Worm (Caenorhabditis elegans): ENCODE measurements around the gene scl-27.

ce11 chrV:432991-433390 is 33.2 kb downstream of the scl-27 start:
- TF ChIP-seq nhr-237 (tag; optimal IDR thresholded peaks at IDR 0.05): no peak
- TF ChIP-seq tbx-2 (tag; optimal IDR thresholded peaks at IDR 0.05): no peak
- TF ChIP-seq ztf-11 (tag; optimal IDR thresholded peaks at IDR 0.05): no peak
- TF ChIP-seq nhr-12 (tag; optimal IDR thresholded peaks at IDR 0.05): no peak
- no peak for TF ChIP-seq snpc-4 (tag; optimal IDR thresholded peaks at IDR 0.05)
- TF ChIP-seq ZK546.5 (tag; optimal IDR thresholded peaks at IDR 0.05): no peak
- TF ChIP-seq egl-27 (tag; optimal IDR thresholded peaks at IDR 0.05): no peak
- TF ChIP-seq elt-3 (tag; optimal IDR thresholded peaks at IDR 0.05): no peak
- no peak for TF ChIP-seq lin-39 (tag; optimal IDR thresholded peaks at IDR 0.05)
- no peak for TF ChIP-seq skn-1 (tag; optimal IDR thresholded peaks at IDR 0.05)
- TF ChIP-seq unc-62 (GFP tag; optimal IDR thresholded peaks at IDR 0.05): no peak
- TF ChIP-seq R02D3.7 (tag; optimal IDR thresholded peaks at IDR 0.05): no peak
- no peak for TF ChIP-seq pha-4 (tag; optimal IDR thresholded peaks at IDR 0.05)

All from whole organism, L3 larva.